Fruit fly (Drosophila melanogaster): Measurements from ENCODE around the gene CG10555.

CG10555 gene

DNA sequence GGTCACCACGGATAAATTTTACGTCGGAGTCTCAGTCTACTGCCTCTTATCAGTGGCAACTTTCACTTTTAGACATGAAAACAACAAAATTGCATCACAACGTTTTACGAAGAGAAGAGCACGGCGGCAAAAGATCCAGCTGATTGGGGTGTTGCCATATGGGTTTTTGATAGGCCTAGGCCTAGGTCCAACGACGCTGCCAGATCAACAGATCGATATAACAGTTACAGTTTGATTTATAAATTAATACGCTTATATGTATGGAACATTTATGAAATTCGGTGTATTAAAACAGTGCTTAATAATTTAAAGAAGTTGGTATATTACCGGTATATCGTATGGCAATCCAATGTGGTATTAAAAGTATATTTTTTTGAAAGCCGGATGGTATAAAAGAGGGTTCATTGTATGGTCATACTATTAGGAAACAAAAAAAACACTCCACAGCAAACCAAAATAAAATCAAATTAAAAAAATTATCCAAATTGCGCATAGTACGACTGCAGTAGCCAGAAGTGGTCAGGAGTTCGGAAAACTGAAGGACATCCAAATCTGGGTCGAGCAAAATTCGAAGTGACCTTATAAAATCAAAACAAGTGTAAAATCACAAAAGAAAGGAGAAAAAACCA is 38.0 kb downstream of the CG10555 start, which contains the start of gene CG1440 (continued):
- TF ChIP-seq Med (GFP tag) (peak; percentile 91), MESR4 (GFP tag; optimal IDR thresholded peaks at IDR 0.05) (peak; percentile 42), sob (GFP tag; IDR thresholded peaks at IDR 0.05) (0 out of 2 replicates have a peak, but pooled peaks have one; percentile 34), Abd-B (GFP tag; optimal IDR thresholded peaks at IDR 0.05) (no peak), CG15479 (GFP tag; optimal IDR thresholded peaks at IDR 0.05) (peak; percentile 64), CG14710 (tag; optimal IDR thresholded peaks at IDR 0.05) (peak; percentile 78), pzg (GFP tag; optimal IDR thresholded peaks at IDR 0.05) (peak; percentile 84), lilli (GFP tag; optimal IDR thresholded peaks at IDR 0.05) (peak; percentile 28), grau (tag; optimal IDR thresholded peaks at IDR 0.05) (no peak), Sin3A (optimal IDR thresholded peaks at IDR 0.05) (peak; percentile 17), CG12071 (GFP tag; optimal IDR thresholded peaks at IDR 0.05) (no peak), CG12391 (tag; optimal IDR thresholded peaks at IDR 0.05) (peak; percentile 66), sqz (GFP tag; optimal IDR thresholded peaks at IDR 0.05) (peak; percentile 81), CG7271 (tag; optimal IDR thresholded peaks at IDR 0.05) (peak; percentile 4), Hey (tag; optimal IDR thresholded peaks at IDR 0.05) (no peak), CG7745 (tag; optimal IDR thresholded peaks at IDR 0.05) (no peak), exex (tag; optimal IDR thresholded peaks at IDR 0.05) (no peak), CG6765 (GFP tag; optimal IDR thresholded peaks at IDR 0.05) (peak; percentile 48), knrl (GFP tag; IDR thresholded peaks at IDR 0.05; ENCODE audit: partially characterized antibody) (peak; percentile 11; the same call in 1 of the 3 replicates), NfI (GFP tag; optimal IDR thresholded peaks at IDR 0.05) (no peak), B-H2 (GFP tag; optimal IDR thresholded peaks at IDR 0.05) (no peak), CG4328 (GFP tag; optimal IDR thresholded peaks at IDR 0.05) (no peak), CG2875 (GFP tag; optimal IDR thresholded peaks at IDR 0.05) (no peak), CG9876 (GFP tag; optimal IDR thresholded peaks at IDR 0.05) (no peak), Doc2 (GFP tag; IDR thresholded peaks at IDR 0.05) (no peak), CG3847 (GFP tag; IDR thresholded peaks at IDR 0.05) (peak; percentile 45; the same call in 1 of the 2 replicates), CG15696 (tag; optimal IDR thresholded peaks at IDR 0.05) (peak; percentile 34), ems (GFP tag; optimal IDR thresholded peaks at IDR 0.05) (no peak), CG6791 (GFP tag; IDR thresholded peaks at IDR 0.05; ENCODE audit: partially characterized antibody) (no peak), CG2120 (GFP tag; optimal IDR thresholded peaks at IDR 0.05) (peak; percentile 56), CG13123 (GFP tag; optimal IDR thresholded peaks at IDR 0.05) (no peak), Scr (GFP tag; IDR thresholded peaks at IDR 0.05; ENCODE audit: partially characterized antibody) (no peak), CG5180 (GFP tag; optimal IDR thresholded peaks at IDR 0.05) (no peak), HLH4C (GFP tag; IDR thresholded peaks at IDR 0.05; ENCODE audit: partially characterized antibody) (no peak), CG12769 (tag; optimal IDR thresholded peaks at IDR 0.05) (no peak), CG8388 (GFP tag; optimal IDR thresholded peaks at IDR 0.05) (no peak), ase (GFP tag; IDR thresholded peaks at IDR 0.05) (no peak), trem (tag; optimal IDR thresholded peaks at IDR 0.05) (peak; percentile 64), CG33213 (GFP tag; optimal IDR thresholded peaks at IDR 0.05) (peak; percentile 13), CG12659 (GFP tag; optimal IDR thresholded peaks at IDR 0.05) (peak; percentile 77), dmrt11E (tag; optimal IDR thresholded peaks at IDR 0.05) (peak; percentile 24), Dfd (GFP tag; optimal IDR thresholded peaks at IDR 0.05) (no peak), slbo (GFP tag; IDR thresholded peaks at IDR 0.05) (peak; percentile 33; the same call in 1 of the 2 replicates), Dll (GFP tag; IDR thresholded peaks at IDR 0.05; ENCODE audit: partially characterized antibody) (peak; percentile 3; the same call in 1 of the 4 replicates), Xrp1 (GFP tag; IDR thresholded peaks at IDR 0.05) (no peak), CG17829 (tag; optimal IDR thresholded peaks at IDR 0.05) (peak; percentile 16), fd102C (GFP tag; optimal IDR thresholded peaks at IDR 0.05) (no peak), Mad (GFP tag; optimal IDR thresholded peaks at IDR 0.05) (peak; percentile 4), CG10147 (GFP tag; optimal IDR thresholded peaks at IDR 0.05) (peak; percentile 40)
